Worm (Caenorhabditis elegans) whole organism, L2 larva: ENCODE results near the gene T28H11.8.

Experiments
- C34F6.9 ChIP-seq: fragments of 150-350 bp; optimal IDR thresholded peaks from 2 replicates; lab custom pipeline; 2014; ENCODE audit warnings: missing biosample characterization, missing genetic modification characterization
- F13H6.1 ChIP-seq: sonication (generic microtip); optimal IDR thresholded peaks from 2 replicates; lab custom pipeline; 2016; ENCODE audit warnings: missing genetic modification characterization, missing compliant biosample characterization
- ZK546.5 ChIP-seq: sonication (generic microtip); optimal IDR thresholded peaks from 2 replicates; lab custom pipeline; 2017; ENCODE audit warnings: missing biosample characterization, missing genetic modification characterization
- alr-1 ChIP-seq: fragments of 150-350 bp; optimal IDR thresholded peaks from 2 replicates; lab custom pipeline; 2014; ENCODE audit warnings: missing biosample characterization, missing genetic modification characterization
- aly-2 ChIP-seq: fragments of 150-350 bp; optimal IDR thresholded peaks from 2 replicates; lab custom pipeline; 2014; ENCODE audit warnings: missing biosample characterization, missing genetic modification characterization
- ama-1 ChIP-seq: fragments of 150-350 bp; optimal IDR thresholded peaks from 2 replicates; lab custom pipeline; 2018; ENCODE audit warnings: inconsistent platforms
- blmp-1 ChIP-seq: sonication (generic microtip); optimal IDR thresholded peaks from 2 replicates; lab custom pipeline; 2017; ENCODE audit warnings: missing genetic modification characterization, mild to moderate bottlenecking, missing compliant biosample characterization, antibody characterized with exemption, moderate library complexity; ENCODE audit not compliant: insufficient read depth
- ceh-16 ChIP-seq: fragments of 150-350 bp; optimal IDR thresholded peaks from 2 replicates; lab custom pipeline; 2014; ENCODE audit warnings: missing biosample characterization, missing genetic modification characterization
- ceh-82 ChIP-seq: fragments of 150-350 bp; optimal IDR thresholded peaks from 2 replicates; lab custom pipeline; 2014; ENCODE audit warnings: missing biosample characterization, missing genetic modification characterization
- egl-27 ChIP-seq: sonication (generic microtip); optimal IDR thresholded peaks from 3 replicates; lab custom pipeline; 2017; ENCODE audit warnings: missing biosample characterization, missing genetic modification reagents, missing genetic modification characterization
- elt-1 ChIP-seq: fragments of 150-350 bp; optimal IDR thresholded peaks from 2 replicates; lab custom pipeline; 2014; ENCODE audit warnings: missing biosample characterization, missing genetic modification characterization
- elt-3 ChIP-seq: sonication (generic microtip); optimal IDR thresholded peaks from 2 replicates; lab custom pipeline; 2017; ENCODE audit warnings: missing biosample characterization, missing genetic modification characterization
- lin-13 ChIP-seq: fragments of 150-350 bp; optimal IDR thresholded peaks from 2 replicates; lab custom pipeline; 2014; ENCODE audit warnings: missing biosample characterization, missing genetic modification reagents, missing genetic modification characterization
- lsy-2 ChIP-seq, 2 experiments: fragments of 150-350 bp in 1 of 2; sonication (generic microtip) in 1 of 2; optimal IDR thresholded peaks; 2 replicates each; lab custom pipeline; 2014 to 2017; ENCODE audit warnings: missing biosample characterization in 2 of 2, missing genetic modification characterization in 2 of 2
- mab-5 ChIP-seq: fragments of 150-350 bp; optimal IDR thresholded peaks from 2 replicates; lab custom pipeline; 2014; ENCODE audit warnings: missing biosample characterization, missing genetic modification characterization
- mbf-1 ChIP-seq: sonication (generic microtip); optimal IDR thresholded peaks from 2 replicates; lab custom pipeline; 2017; ENCODE audit warnings: missing biosample characterization, missing genetic modification characterization
- nhr-10 ChIP-seq: sonication (generic microtip); optimal IDR thresholded peaks from 2 replicates; lab custom pipeline; 2017; ENCODE audit warnings: missing biosample characterization, missing genetic modification characterization
- nhr-11 ChIP-seq: fragments of 150-350 bp; optimal IDR thresholded peaks from 2 replicates; lab custom pipeline; 2014; ENCODE audit warnings: missing biosample characterization, missing genetic modification characterization
- nhr-12 ChIP-seq: fragments of 150-350 bp; optimal IDR thresholded peaks from 2 replicates; lab custom pipeline; 2014; ENCODE audit warnings: missing biosample characterization, missing genetic modification characterization
- nhr-129 ChIP-seq: fragments of 150-350 bp; optimal IDR thresholded peaks from 2 replicates; lab custom pipeline; 2014; ENCODE audit warnings: missing biosample characterization, missing genetic modification characterization
- nhr-21 ChIP-seq: fragments of 150-350 bp; optimal IDR thresholded peaks from 2 replicates; lab custom pipeline; 2014; ENCODE audit warnings: missing biosample characterization, missing genetic modification characterization
- nhr-237 ChIP-seq: fragments of 150-350 bp; optimal IDR thresholded peaks from 2 replicates; lab custom pipeline; 2014; ENCODE audit warnings: missing biosample characterization, missing genetic modification characterization
- nhr-6 ChIP-seq: fragments of 150-350 bp; optimal IDR thresholded peaks from 2 replicates; lab custom pipeline; 2014; ENCODE audit warnings: missing biosample characterization, missing genetic modification characterization
- nhr-77 ChIP-seq: fragments of 150-350 bp; optimal IDR thresholded peaks from 2 replicates; lab custom pipeline; 2014; ENCODE audit warnings: missing biosample characterization, missing genetic modification characterization
- sem-4 ChIP-seq: fragments of 150-350 bp; optimal IDR thresholded peaks from 2 replicates; lab custom pipeline; 2014; ENCODE audit warnings: missing biosample characterization, missing genetic modification reagents, missing genetic modification characterization
- skn-1 ChIP-seq: sonication (generic microtip); optimal IDR thresholded peaks from 2 replicates; lab custom pipeline; 2017; ENCODE audit warnings: missing biosample characterization, missing genetic modification characterization
- sma-3 ChIP-seq: sonication (generic microtip); optimal IDR thresholded peaks from 2 replicates; lab custom pipeline; 2016; ENCODE audit warnings: missing genetic modification reagents, missing genetic modification characterization, missing compliant biosample characterization
- snpc-4 ChIP-seq: fragments of 150-350 bp; optimal IDR thresholded peaks from 2 replicates; lab custom pipeline; 2014; ENCODE audit warnings: missing biosample characterization, missing genetic modification characterization
- unc-55 ChIP-seq: fragments of 150-350 bp; sonication (generic microtip); optimal IDR thresholded peaks from 3 replicates; lab custom pipeline; 2014; ENCODE audit warnings: missing biosample characterization, missing genetic modification reagents, missing genetic modification characterization
- unc-62 ChIP-seq: fragments of 150-350 bp; optimal IDR thresholded peaks from 2 replicates; lab custom pipeline; 2014; ENCODE audit warnings: missing biosample characterization, missing genetic modification reagents, missing genetic modification characterization
- ztf-11 ChIP-seq: sonication (generic microtip); optimal IDR thresholded peaks from 2 replicates; lab custom pipeline; 2017; ENCODE audit warnings: missing biosample characterization, missing genetic modification characterization
- ztf-4 ChIP-seq: fragments of 150-350 bp; optimal IDR thresholded peaks from 2 replicates; lab custom pipeline; 2014; ENCODE audit warnings: missing biosample characterization, missing genetic modification characterization

Gene T28H11.8

ce11 chrIV:4981027-4981426 is 39.4 kb downstream of the T28H11.8 start, which contains the start of gene srz-24:
srz-24 (minus strand) TSS chrIV:4981127.
- TF ChIP-seq unc-55 (GFP tag; lab: Kevin White, UChicago) (no peak), ceh-16 (tag; lab: Kevin White, UChicago) (no peak), nhr-21 (no peak), nhr-11 (no peak), nhr-6 (tag; lab: Kevin White, UChicago) (no peak), ama-1 (lab: Kevin White, UChicago) (no peak), egl-27 (tag; lab: Kevin White, UChicago) (no peak), ZK546.5 (tag; lab: Kevin White, UChicago) (no peak), F13H6.1 (tag; lab: Kevin White, UChicago) (no peak), C34F6.9 (tag; lab: Kevin White, UChicago) (no peak)

ce11 chrIV:4977176-4977693 is 43.2 kb downstream of the T28H11.8 start, which contains the start of gene E03H12.5:
E03H12.5 (plus strand) TSS chrIV:4977226.
- no peak for TF ChIP-seq snpc-4

DNA sequence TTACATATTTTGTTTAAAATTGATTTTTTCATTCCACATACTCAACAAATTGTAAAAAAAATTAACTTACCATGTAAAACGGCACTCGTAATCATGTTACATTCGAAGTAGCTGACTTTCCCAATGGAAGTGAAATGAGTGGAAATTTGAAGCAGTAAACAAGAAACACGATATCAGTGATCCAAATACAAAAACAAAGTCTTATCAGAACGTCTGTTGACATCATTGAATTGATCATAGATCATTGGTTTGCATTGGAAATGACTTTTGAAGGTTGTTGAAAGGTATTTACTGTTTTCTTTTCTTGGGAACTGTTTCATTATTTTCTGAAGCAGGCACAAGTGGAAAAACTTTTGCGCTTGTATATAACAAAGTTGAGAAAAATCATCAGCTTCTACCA is 44.4 kb downstream of the T28H11.8 start, which contains the start of gene Y9C9A.16:
Gene Y9C9A.16, minus strand, starts transcription at position 131 of the 400 bp plus-strand sequence.
- TF ChIP-seq blmp-1 (no peak), nhr-11 (no peak), nhr-12 (no peak), sem-4 (tag; lab: Kevin White, UChicago) (no peak), unc-62 (GFP tag; lab: Kevin White, UChicago) (no peak), ama-1 (lab: Kevin White, UChicago) (no peak), ztf-11 (tag; lab: Kevin White, UChicago) (no peak), nhr-10 (no peak), sma-3 (GFP tag; lab: Kevin White, UChicago) (no peak), egl-27 (tag; lab: Kevin White, UChicago) (no peak), C34F6.9 (tag; lab: Kevin White, UChicago) (no peak)

ce11 chrIV:4969419-4969818 is 51.0 kb downstream of the T28H11.8 start, which contains the start of gene Y9C9A.13:
Y9C9A.13 (minus strand) TSS chrIV:4969519.
- no peak for TF ChIP-seq egl-27 (tag; lab: Kevin White, UChicago)
- no peak for TF ChIP-seq ztf-4 (tag; lab: Kevin White, UChicago)
- TF ChIP-seq skn-1 (tag; lab: Kevin White, UChicago), result no peak
- no peak for TF ChIP-seq nhr-237 (tag; lab: Kevin White, UChicago)
- TF ChIP-seq mab-5 (tag; lab: Kevin White, UChicago), result no peak
- TF ChIP-seq C34F6.9 (tag; lab: Kevin White, UChicago), result no peak
- no peak for TF ChIP-seq nhr-77 (tag; lab: Kevin White, UChicago)
- no peak for TF ChIP-seq lin-13 (GFP tag; lab: Kevin White, UChicago)
- TF ChIP-seq nhr-21, result no peak
- no peak for TF ChIP-seq alr-1 (tag; lab: Kevin White, UChicago)
- TF ChIP-seq elt-1 (tag; lab: Kevin White, UChicago), result no peak
- TF ChIP-seq ama-1 (lab: Kevin White, UChicago), result no peak
- TF ChIP-seq mbf-1 (tag; lab: Kevin White, UChicago), result no peak
- no peak for TF ChIP-seq lsy-2 (tag; optimal IDR thresholded peaks at IDR 0.05; lab: Kevin White, UChicago)
- no peak for TF ChIP-seq aly-2
- no peak for TF ChIP-seq ceh-82 (tag; lab: Kevin White, UChicago)
- TF ChIP-seq nhr-129 (tag; lab: Kevin White, UChicago), result no peak
- TF ChIP-seq elt-3 (tag; lab: Kevin White, UChicago), result no peak
